Worm (Caenorhabditis elegans) whole organism, L3 larva: Measurements from ENCODE around the gene Y17G7B.23.

Experiments used
- R02D3.7 ChIP-seq: fragments of 150-350 bp; optimal IDR thresholded peaks from 2 replicates; lab custom pipeline; 2014; ENCODE audit warnings: missing biosample characterization, missing genetic modification characterization
- ZK546.5 ChIP-seq: sonication (generic microtip); optimal IDR thresholded peaks from 2 replicates; lab custom pipeline; 2017; ENCODE audit warnings: missing biosample characterization, missing genetic modification characterization
- ama-1 ChIP-seq: fragments of 150-350 bp; optimal IDR thresholded peaks from 2 replicates; lab custom pipeline; 2018
- egl-27 ChIP-seq: sonication (generic microtip); optimal IDR thresholded peaks from 4 replicates; lab custom pipeline; 2017; ENCODE audit warnings: missing biosample characterization, missing genetic modification reagents, missing genetic modification characterization
- elt-1 ChIP-seq: fragments of 150-350 bp; optimal IDR thresholded peaks from 2 replicates; lab custom pipeline; 2014; ENCODE audit warnings: missing biosample characterization, missing genetic modification characterization
- fkh-10 ChIP-seq: sonication (generic microtip); optimal IDR thresholded peaks from 2 replicates; lab custom pipeline; 2017; ENCODE audit warnings: missing biosample characterization, missing genetic modification reagents, missing genetic modification characterization
- mml-1 ChIP-seq: fragments of 150-350 bp; sonication (generic microtip); optimal IDR thresholded peaks from 3 replicates; lab custom pipeline; 2014; ENCODE audit warnings: missing biosample characterization, missing genetic modification characterization
- nhr-237 ChIP-seq: fragments of 150-350 bp; optimal IDR thresholded peaks from 2 replicates; lab custom pipeline; 2014; ENCODE audit warnings: missing biosample characterization, missing genetic modification characterization
- nhr-28 ChIP-seq: fragments of 150-350 bp; optimal IDR thresholded peaks from 2 replicates; lab custom pipeline; 2014; ENCODE audit warnings: missing biosample characterization, missing genetic modification characterization
- nhr-76 ChIP-seq: fragments of 150-350 bp; sonication (generic microtip); optimal IDR thresholded peaks from 5 replicates; lab custom pipeline; 2014; ENCODE audit warnings: missing biosample characterization, missing genetic modification characterization
- nhr-77 ChIP-seq: fragments of 150-350 bp; optimal IDR thresholded peaks from 2 replicates; lab custom pipeline; 2014; ENCODE audit warnings: missing biosample characterization, missing genetic modification characterization
- sea-2 ChIP-seq: fragments of 150-350 bp; sonication (generic microtip); optimal IDR thresholded peaks from 4 replicates; lab custom pipeline; 2014; ENCODE audit warnings: missing biosample characterization, missing genetic modification reagents, missing genetic modification characterization
- unc-62 ChIP-seq: fragments of 150-350 bp; sonication (generic microtip); optimal IDR thresholded peaks from 4 replicates; lab custom pipeline; 2014; ENCODE audit warnings: missing biosample characterization, missing genetic modification reagents, missing genetic modification characterization

- TF ChIP-seq unc-62 (no peak), sea-2 (GFP tag; lab: Kevin White, UChicago) (no peak), nhr-77 (tag; lab: Kevin White, UChicago) (peak; percentile 67), ama-1 (lab: Kevin White, UChicago) (peak; percentile 60), nhr-76 (no peak), nhr-28 (tag; lab: Kevin White, UChicago) (no peak), nhr-237 (tag; lab: Kevin White, UChicago) (no peak), elt-1 (tag; lab: Kevin White, UChicago) (no peak), R02D3.7 (tag; lab: Kevin White, UChicago) (peak; percentile 85), ZK546.5 (tag; lab: Kevin White, UChicago) (peak; percentile 95), egl-27 (tag; lab: Kevin White, UChicago) (peak; percentile 30), mml-1 (tag; lab: Kevin White, UChicago) (no peak), fkh-10 (GFP tag; lab: Kevin White, UChicago) (peak; percentile 86)
Measured at ce11 chrII:11980110-11980509, 18.9 kb upstream of the Y17G7B.23 start.
